Fruit fly (Drosophila melanogaster) whole organism, prepupa: ENCODE measurements around the gene Hecw.
A peak's percentile ranks its signal among the peaks of the same experiment; 100 is the strongest.

ENCODE experiments used
- CG34406 ChIP-seq: fragments of 200-800 bp; sonication (Bioruptor generic); optimal IDR thresholded peaks from 3 replicates; lab custom pipeline; 2016; ENCODE audit warnings: missing biosample characterization, missing genetic modification characterization
- CG4318 ChIP-seq: fragments of 200-800 bp; sonication (Bioruptor generic); optimal IDR thresholded peaks from 3 replicates; lab custom pipeline; 2017; ENCODE audit warnings: missing biosample characterization, mild to moderate bottlenecking, missing genetic modification characterization
- CG6792 ChIP-seq: fragments of 200-800 bp; sonication (Bioruptor generic); optimal IDR thresholded peaks from 3 replicates; lab custom pipeline; 2016; ENCODE audit warnings: missing biosample characterization, missing genetic modification characterization
- Gug ChIP-seq: fragments of 200-800 bp; sonication (Bioruptor generic); IDR thresholded peaks from 2 replicates; pipeline ENCODE4 v1.3.6; 2022; ENCODE audit warnings: missing biosample characterization, missing genetic modification characterization
- esn ChIP-seq: fragments of 200-800 bp; sonication (Bioruptor generic); optimal IDR thresholded peaks from 2 replicates; lab custom pipeline; 2016; ENCODE audit warnings: missing biosample characterization, mild to moderate bottlenecking, missing genetic modification characterization, moderate library complexity

DNA sequence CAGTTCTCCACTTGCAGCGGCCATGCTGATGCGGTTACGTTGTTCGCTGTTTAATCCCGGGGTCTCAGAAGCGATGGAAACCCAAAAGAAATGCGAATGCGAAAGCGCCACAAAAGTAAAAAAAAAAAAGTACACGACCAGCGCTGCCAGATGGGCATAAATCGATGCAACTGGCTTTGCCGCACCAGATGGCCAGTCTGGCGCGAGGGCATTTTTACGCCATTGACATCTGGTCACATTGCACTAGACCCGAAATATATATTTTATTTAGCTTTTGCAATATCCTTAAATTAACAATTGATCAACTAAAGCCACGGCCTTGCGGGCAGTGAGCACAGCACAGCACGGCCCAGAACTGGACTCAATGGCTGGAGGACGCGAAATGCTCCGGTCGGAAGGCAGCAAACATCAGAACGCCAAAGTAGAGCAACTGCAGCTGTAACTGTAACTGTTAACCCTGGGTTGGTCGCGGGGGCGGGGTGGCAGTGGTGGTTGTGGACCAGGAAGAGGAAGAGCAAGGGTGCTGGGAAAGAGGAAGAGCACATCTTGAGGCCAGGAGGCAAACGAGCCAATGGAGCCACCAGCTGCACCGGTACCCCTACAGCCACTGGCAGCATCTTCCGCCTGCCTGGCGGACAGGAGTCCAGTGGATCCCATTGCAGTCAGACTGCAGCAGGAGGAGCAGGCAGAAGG is at the start of gene Hecw, which contains the start of gene LysRS:
- TF ChIP-seq Gug (GFP tag; lab: Robert Waterston, UW) (no peak), CG34406 (GFP tag; lab: Kevin White, UChicago) (no peak), CG6792 (GFP tag; lab: Kevin White, UChicago) (no peak), CG4318 (GFP tag; lab: Kevin White, UChicago) (no peak), esn (GFP tag; lab: Kevin White, UChicago) (peak; percentile 2)
